Worm (Caenorhabditis elegans) whole organism, L4/young adult: ENCODE results near the gene T01G1.2.

ENCODE experiments used
- dao-5 ChIP-seq: sonication (generic microtip); optimal IDR thresholded peaks from 2 replicates; lab custom pipeline; 2016; ENCODE audit warnings: missing genotype, missing genetic modification characterization, moderate library complexity, missing compliant biosample characterization
- him-1 ChIP-seq: sonication (generic microtip); optimal IDR thresholded peaks from 2 replicates; lab custom pipeline; 2016; ENCODE audit warnings: missing genotype, missing genetic modification reagents, missing genetic modification characterization, missing compliant biosample characterization

DNA sequence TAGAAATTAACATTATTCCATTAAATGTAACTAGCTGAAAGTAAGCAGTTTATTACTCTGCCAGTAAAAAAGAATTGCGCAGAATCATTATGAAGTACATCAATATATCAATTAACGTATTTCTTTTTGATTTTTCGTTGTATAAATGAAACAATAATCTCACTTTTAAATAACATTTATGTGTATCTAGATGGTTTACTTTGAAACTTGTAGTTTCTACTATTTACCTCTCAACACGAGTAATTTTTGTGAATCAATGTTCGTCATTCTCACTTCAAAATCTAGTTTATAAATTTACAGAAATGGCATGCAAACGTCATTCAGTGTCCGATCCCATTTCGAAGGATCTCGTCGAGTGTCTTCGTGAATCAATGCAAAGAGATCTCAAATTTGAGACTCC is 37.1 kb upstream of the T01G1.2 start, which contains the start of gene gspd-1:
- no peak for TF ChIP-seq dao-5 (tag; lab: Kevin White, UChicago)
- no peak for TF ChIP-seq him-1 (tag; lab: Kevin White, UChicago)
